Fruit fly (Drosophila melanogaster) whole organism, prepupa: Measurements from ENCODE around the gene CG3505.

ENCODE experiments used
- CG11294 ChIP-seq: fragments of 200-800 bp; sonication (Bioruptor generic); IDR thresholded peaks from 2 replicates; pipeline ENCODE4 v1.3.6; 2022; ENCODE audit warnings: missing biosample characterization, missing genetic modification characterization
- Eip78C ChIP-seq: fragments of 200-800 bp; sonication (Bioruptor generic); peaks from one replicate; lab custom pipeline; 2016; ENCODE audit warnings: missing biosample characterization, missing genetic modification characterization
- Lpt ChIP-seq: fragments of 200-800 bp; sonication (Bioruptor generic); optimal IDR thresholded peaks from 3 replicates; lab custom pipeline; 2016; ENCODE audit warnings: missing biosample characterization, missing genetic modification characterization
- fd59A ChIP-seq: fragments of 200-800 bp; sonication (Bioruptor generic); optimal IDR thresholded peaks from 2 replicates; lab custom pipeline; 2017; ENCODE audit warnings: missing biosample characterization, mild to moderate bottlenecking, missing genetic modification characterization, missing genetic modification reagents
- topi ChIP-seq: fragments of 200-800 bp; sonication (Bioruptor generic); optimal IDR thresholded peaks from 3 replicates; lab custom pipeline; 2016; ENCODE audit warnings: missing biosample characterization, missing genetic modification characterization
- vri ChIP-seq: fragments of 200-800 bp; sonication (Bioruptor generic); optimal IDR thresholded peaks from 3 replicates; lab custom pipeline; 2016; ENCODE audit warnings: missing biosample characterization, mild to moderate bottlenecking, missing genetic modification characterization

DNA sequence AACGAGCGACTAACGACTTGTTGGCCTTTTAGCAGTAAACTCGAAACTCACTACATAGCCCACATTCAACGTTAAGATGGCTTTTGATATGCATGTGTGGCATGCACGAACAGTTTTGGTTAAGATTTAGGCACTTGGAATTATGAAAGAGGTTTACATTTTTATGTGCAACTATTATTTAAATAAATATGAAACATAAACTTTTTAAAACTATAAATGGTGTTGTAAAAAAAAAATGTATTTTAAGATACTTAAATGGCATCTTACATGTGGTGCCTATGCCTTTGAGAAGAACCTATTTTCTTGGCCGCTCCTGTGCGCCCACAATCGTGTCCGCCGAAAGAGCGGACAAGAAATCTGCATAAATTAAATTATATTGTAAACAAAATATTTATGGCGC lies 49.1 kb downstream of the CG3505 start:
- TF ChIP-seq Eip78C (GFP tag; lab: Kevin White, UChicago) (peak; percentile 61), Lpt (no peak), topi (no peak), CG11294 (no peak), vri (GFP tag; lab: Kevin White, UChicago) (no peak), fd59A (GFP tag; lab: Kevin White, UChicago) (no peak)
